Fruit fly (Drosophila melanogaster): ENCODE measurements around the gene dmrt93B.

dm6 chr3R:21118784-21119183 lies 45.0 kb downstream of the dmrt93B start, which contains the start of gene Bdbt:
- TF ChIP-seq CG8478 (optimal IDR thresholded peaks at IDR 0.05) (no peak), usp (GFP tag; optimal IDR thresholded peaks at IDR 0.05) (no peak), pan (optimal IDR thresholded peaks at IDR 0.05) (no peak), Dll (optimal IDR thresholded peaks at IDR 0.05) (no peak), psq (optimal IDR thresholded peaks at IDR 0.05) (no peak), EcR (GFP tag; optimal IDR thresholded peaks at IDR 0.05) (no peak)

Data from whole organism.